Fruit fly (Drosophila melanogaster) whole organism, larva: ENCODE measurements around the gene r-l.

ENCODE experiments used
- noc ChIP-seq: fragments of 200-800 bp; sonication (Bioruptor generic); optimal IDR thresholded peaks from 3 replicates; lab custom pipeline; 2019; ENCODE audit warnings: missing biosample characterization, mild to moderate bottlenecking, missing genetic modification characterization, moderate library complexity

The r-l gene

DNA sequence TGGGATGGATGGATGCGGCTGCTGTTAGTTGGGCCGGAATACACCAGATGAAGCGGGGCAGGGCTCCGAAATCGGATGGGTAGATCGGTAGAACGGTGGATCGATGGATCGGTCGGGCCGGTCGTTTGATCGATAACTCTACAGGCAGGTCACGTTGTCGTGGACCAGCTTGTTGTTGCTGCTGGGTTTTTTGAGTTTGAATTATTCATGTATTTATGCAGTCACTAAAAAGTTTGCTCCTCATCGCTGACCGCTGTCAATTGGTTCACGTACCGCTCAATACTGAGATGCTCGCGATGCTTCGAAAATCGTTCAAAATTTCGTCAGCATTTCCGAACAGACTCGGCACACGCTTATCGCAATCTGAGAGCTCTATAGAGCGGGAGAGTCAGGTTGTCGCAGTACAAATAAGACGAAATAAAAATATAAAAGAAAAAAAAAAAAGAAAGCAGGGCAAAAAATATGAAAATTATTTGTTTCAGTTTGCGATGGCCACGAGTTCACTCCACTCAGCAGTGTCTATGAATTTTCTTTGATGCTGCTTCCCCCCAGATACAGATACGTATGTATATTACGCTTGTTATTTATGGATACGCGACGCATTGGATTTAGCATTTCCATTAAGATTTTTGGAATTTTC is 49.1 kb downstream of the r-l start, which contains the start of gene peg:
Gene peg, minus strand, starts transcription at position 262 of the 640 bp plus-strand sequence.
- TF ChIP-seq noc (tag; lab: Kevin White, UChicago): no peak

dm6 chr3R:21022769-21023517 is 50.2 kb downstream of the r-l start:
- TF ChIP-seq noc (tag; lab: Kevin White, UChicago): no peak
